Worm (Caenorhabditis elegans): ENCODE measurements around the gene tsp-14.

DNA sequence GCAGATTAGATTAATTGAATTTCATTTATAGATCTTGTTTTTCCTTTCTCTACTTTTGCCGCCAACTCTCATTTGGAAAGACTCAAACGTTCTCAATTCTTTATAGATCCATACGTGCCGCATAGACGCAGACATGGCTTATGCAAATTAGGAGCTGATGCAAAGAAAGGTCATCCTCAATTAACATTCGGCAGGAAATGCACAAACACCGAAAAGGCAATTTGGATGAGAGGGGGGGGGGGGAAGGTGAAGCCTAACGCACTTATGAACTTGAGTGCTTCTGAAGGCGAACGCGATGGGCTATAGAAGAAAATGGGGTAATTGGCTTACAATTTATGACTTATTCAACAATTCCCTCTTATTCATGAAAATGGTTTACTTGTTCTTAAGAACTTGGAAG lies 7.1 kb downstream of the tsp-14 start:
- no peak for TF ChIP-seq aly-2 (tag; optimal IDR thresholded peaks at IDR 0.05)
- no peak for TF ChIP-seq efl-1 (optimal IDR thresholded peaks at IDR 0.05)
- peak in 1 of 2 experiments; percentile 24 for TF ChIP-seq efl-1 (GFP tag; optimal IDR thresholded peaks at IDR 0.05 in 1 of 2)
